Worm (Caenorhabditis elegans) whole organism, late embryonic: Measurements from ENCODE around the gene F20B6.4.

Experiments
- C38D4.7 ChIP-seq: fragments of 200-800 bp; sonication (Bioruptor generic); optimal IDR thresholded peaks from 2 replicates; lab custom pipeline; 2018; ENCODE audit warnings: mild to moderate bottlenecking, missing genetic modification characterization, moderate library complexity, missing compliant biosample characterization
- ama-1 ChIP-seq: fragments of 150-350 bp; optimal IDR thresholded peaks from 2 replicates; lab custom pipeline; 2014
- ceh-14 ChIP-seq: sonication (generic microtip); optimal IDR thresholded peaks from 2 replicates; lab custom pipeline; 2016; ENCODE audit warnings: missing genotype, missing genetic modification characterization, missing compliant biosample characterization
- ceh-30 ChIP-seq: fragments of 150-350 bp; optimal IDR thresholded peaks from 2 replicates; lab custom pipeline; 2014; ENCODE audit warnings: missing biosample characterization, missing genetic modification characterization
- fkh-10 ChIP-seq: fragments of 150-350 bp; optimal IDR thresholded peaks from 2 replicates; lab custom pipeline; 2014; ENCODE audit warnings: missing biosample characterization, missing genetic modification reagents, missing genetic modification characterization
- fkh-6 ChIP-seq: sonication (generic microtip); optimal IDR thresholded peaks from 2 replicates; lab custom pipeline; 2016; ENCODE audit warnings: missing genetic modification characterization, missing compliant biosample characterization
- lim-6 ChIP-seq: sonication (generic microtip); optimal IDR thresholded peaks from 2 replicates; lab custom pipeline; 2016; ENCODE audit warnings: missing genetic modification characterization, missing compliant biosample characterization
- pag-3 ChIP-seq: sonication (generic microtip); optimal IDR thresholded peaks from 2 replicates; lab custom pipeline; 2016; ENCODE audit warnings: missing compliant biosample characterization, missing genetic modification characterization, borderline replicate concordance
- sox-2 ChIP-seq: fragments of 200-800 bp; sonication (Bioruptor generic); IDR thresholded peaks from 2 replicates; pipeline ENCODE4 v1.3.6; 2022; ENCODE audit warnings: missing genetic modification reagents, missing genetic modification characterization, missing compliant biosample characterization
- syd-9 ChIP-seq: sonication (generic microtip); optimal IDR thresholded peaks from 2 replicates; lab custom pipeline; 2016; ENCODE audit warnings: mild to moderate bottlenecking, missing genetic modification characterization, moderate library complexity, missing compliant biosample characterization
- unc-3 ChIP-seq, 2 experiments: fragments of 200-800 bp in 1 of 2; sonication (Bioruptor generic) in 1 of 2; sonication (generic microtip) in 1 of 2; conservative IDR thresholded peaks in 1 of 2; optimal IDR thresholded peaks in 1 of 2; 2 replicates each; pipeline versions ENCODE4 v1.3.6 to Lab custom; 2016 to 2022; ENCODE audit warnings: missing compliant biosample characterization in 2 of 2, missing genetic modification characterization in 2 of 2, missing genetic modification reagents in 1 of 2
- unc-55 ChIP-seq: sonication (generic microtip); optimal IDR thresholded peaks from 2 replicates; lab custom pipeline; 2017; ENCODE audit warnings: missing biosample characterization, missing genetic modification reagents, missing genetic modification characterization
- unc-86 ChIP-seq: sonication (generic microtip); optimal IDR thresholded peaks from 2 replicates; lab custom pipeline; 2016; ENCODE audit warnings: missing genetic modification characterization, missing compliant biosample characterization

ce11 chrX:4148449-4149031 lies 47.8 kb downstream of the F20B6.4 start:
- no peak for TF ChIP-seq fkh-6 (tag; lab: Kevin White, UChicago)
- no peak for TF ChIP-seq unc-55 (GFP tag; lab: Kevin White, UChicago)
- TF ChIP-seq C38D4.7 (GFP tag; lab: Kevin White, UChicago) = no peak
- TF ChIP-seq ama-1 (lab: Kevin White, UChicago) = no peak
- no peak for TF ChIP-seq fkh-10 (GFP tag; lab: Kevin White, UChicago)
- no peak for TF ChIP-seq unc-86 (tag; lab: Kevin White, UChicago)
- TF ChIP-seq lim-6 (tag; lab: Kevin White, UChicago) = no peak
- TF ChIP-seq pag-3 (tag; lab: Kevin White, UChicago) = no peak
- no peak for TF ChIP-seq ceh-30 (tag; lab: Kevin White, UChicago)
- TF ChIP-seq sox-2 = no peak
- no peak for TF ChIP-seq syd-9 (tag; lab: Kevin White, UChicago)
- TF ChIP-seq ceh-14 (tag; lab: Kevin White, UChicago) = no peak
- TF ChIP-seq unc-3 (GFP tag; conservative IDR thresholded peaks at IDR 0.05; lab: Robert Waterston, UW) = no peak
- TF ChIP-seq unc-3 (tag; optimal IDR thresholded peaks at IDR 0.05; lab: Kevin White, UChicago) = no peak
